Worm (Caenorhabditis elegans) whole organism, early embryonic: Measurements from ENCODE around the gene F10C2.7.

Experiments
- B0310.2 ChIP-seq: sonication (generic microtip); optimal IDR thresholded peaks from 2 replicates; lab custom pipeline; 2016; ENCODE audit warnings: mild to moderate bottlenecking, missing genetic modification characterization, missing compliant biosample characterization
- ama-1 ChIP-seq: fragments of 150-350 bp; optimal IDR thresholded peaks from 2 replicates; lab custom pipeline; 2014
- hmbx-1 ChIP-seq: sonication (generic microtip); optimal IDR thresholded peaks from 2 replicates; lab custom pipeline; 2016; ENCODE audit warnings: mild to moderate bottlenecking, missing genetic modification characterization, missing compliant biosample characterization
- tra-4 ChIP-seq: sonication (generic microtip); optimal IDR thresholded peaks from 2 replicates; lab custom pipeline; 2017; ENCODE audit warnings: missing genetic modification characterization, missing compliant biosample characterization

ce11 chrV:12006495-12006894, 47.2 kb upstream of the F10C2.7 start, which contains the start of gene F57F5.3:
- no peak for TF ChIP-seq B0310.2 (tag; lab: Kevin White, UChicago)
- no peak for TF ChIP-seq ama-1 (lab: Kevin White, UChicago)
- no peak for TF ChIP-seq tra-4 (tag; lab: Kevin White, UChicago)
- no peak for TF ChIP-seq hmbx-1
